Fruit fly (Drosophila melanogaster) whole organism, prepupa: ENCODE results near the gene Grx5.

ENCODE experiments used
- Blimp-1 ChIP-seq: fragments of 200-800 bp; sonication (Bioruptor generic); optimal IDR thresholded peaks from 3 replicates; lab custom pipeline; 2017; ENCODE audit warnings: missing biosample characterization, missing genetic modification characterization, mild to moderate bottlenecking, moderate library complexity, missing genetic modification reagents
- CG11294 ChIP-seq: fragments of 200-800 bp; sonication (Bioruptor generic); IDR thresholded peaks from 2 replicates; pipeline ENCODE4 v1.3.6; 2022; ENCODE audit warnings: missing biosample characterization, missing genetic modification characterization
- CG6163 ChIP-seq: fragments of 200-800 bp; sonication (Bioruptor generic); IDR thresholded peaks from 3 replicates; pipeline ENCODE4 v1.3.6; 2022; ENCODE audit warnings: missing biosample characterization, missing genetic modification characterization
- CG6276 ChIP-seq: fragments of 200-800 bp; sonication (Bioruptor generic); optimal IDR thresholded peaks from 2 replicates; lab custom pipeline; 2017; ENCODE audit warnings: missing biosample characterization, mild to moderate bottlenecking, missing genetic modification characterization
- CG8319 ChIP-seq: fragments of 200-800 bp; sonication (Bioruptor generic); optimal IDR thresholded peaks from 3 replicates; lab custom pipeline; 2016; ENCODE audit warnings: missing biosample characterization, missing genetic modification characterization
- Eip75B ChIP-seq: fragments of 200-800 bp; sonication (Bioruptor generic); optimal IDR thresholded peaks from 3 replicates; lab custom pipeline; 2016; ENCODE audit warnings: missing biosample characterization, missing genetic modification characterization
- Eip93F ChIP-seq: fragments of 200-800 bp; sonication (Bioruptor generic); optimal IDR thresholded peaks from 2 replicates; lab custom pipeline; 2016; ENCODE audit warnings: missing biosample characterization, mild to moderate bottlenecking, missing genetic modification characterization
- achi ChIP-seq: fragments of 200-800 bp; sonication (Bioruptor generic); optimal IDR thresholded peaks from 3 replicates; lab custom pipeline; 2016; ENCODE audit warnings: missing biosample characterization, missing genetic modification characterization
- acj6 ChIP-seq: fragments of 200-800 bp; sonication (Bioruptor generic); optimal IDR thresholded peaks from 3 replicates; lab custom pipeline; 2016; ENCODE audit warnings: missing biosample characterization, missing genetic modification characterization
- esn ChIP-seq: fragments of 200-800 bp; sonication (Bioruptor generic); optimal IDR thresholded peaks from 2 replicates; lab custom pipeline; 2016; ENCODE audit warnings: missing biosample characterization, mild to moderate bottlenecking, missing genetic modification characterization, moderate library complexity

DNA sequence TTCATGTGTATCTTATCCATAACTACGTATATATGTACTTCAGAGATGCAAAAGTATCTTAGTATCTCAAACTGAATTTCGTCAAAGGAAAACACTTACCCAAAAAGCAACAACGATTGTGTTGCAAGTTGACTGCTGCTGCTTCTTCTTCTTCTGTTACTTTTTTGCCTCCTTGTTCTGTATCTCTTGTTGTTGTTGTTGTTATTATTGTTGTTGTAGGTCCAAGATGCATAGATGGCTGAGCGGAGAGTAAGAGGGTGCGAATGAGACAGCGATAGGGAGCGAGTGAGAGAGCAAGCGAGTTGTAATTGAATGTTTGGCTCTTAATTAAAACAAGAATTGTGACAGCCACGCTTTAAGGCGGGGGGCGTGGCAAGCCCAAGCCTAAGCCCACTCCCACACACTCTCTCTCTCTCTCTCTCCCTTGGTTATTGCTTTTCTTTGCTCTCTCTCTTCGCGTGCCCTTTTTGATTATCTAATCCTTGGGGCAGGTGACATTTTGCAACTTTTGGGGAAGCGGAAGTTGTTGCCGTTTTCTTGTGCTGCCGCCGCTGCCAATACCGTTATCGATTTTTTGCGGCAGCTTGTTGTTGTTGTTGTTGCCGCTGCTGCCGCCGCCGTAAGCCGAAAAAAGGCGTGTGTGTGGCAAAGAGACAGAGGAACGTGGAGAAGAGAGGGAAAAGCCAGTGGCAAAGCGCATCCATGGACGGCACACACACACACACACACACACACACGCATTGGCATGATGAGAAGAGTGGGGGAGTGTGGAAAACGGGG lies 13.1 kb downstream of the Grx5 start:
- TF ChIP-seq esn (GFP tag; lab: Kevin White, UChicago): no peak
- TF ChIP-seq Blimp-1 (GFP tag; lab: Kevin White, UChicago): no peak
- TF ChIP-seq Eip93F: no peak
- TF ChIP-seq acj6 (GFP tag; lab: Kevin White, UChicago): no peak
- no peak for TF ChIP-seq CG8319 (GFP tag; lab: Kevin White, UChicago)
- no peak for TF ChIP-seq Eip75B (GFP tag; lab: Kevin White, UChicago)
- TF ChIP-seq achi (GFP tag; lab: Kevin White, UChicago): no peak
- no peak for TF ChIP-seq CG6276 (GFP tag; lab: Kevin White, UChicago)
- no peak for TF ChIP-seq CG6163 (GFP tag; lab: Robert Waterston, UW)
- no peak for TF ChIP-seq CG11294
